Fruit fly (Drosophila melanogaster) whole organism: ENCODE measurements around the gene CG3847.

Experiments used
- CG8478 ChIP-seq: fragments of >200 bp; optimal IDR thresholded peaks from 2 replicates; lab custom pipeline; 2018; ENCODE audit warnings: inconsistent platforms
- Dll ChIP-seq: fragments of >200 bp; optimal IDR thresholded peaks from 2 replicates; lab custom pipeline; 2017
- EcR ChIP-seq, 2 experiments: fragments of >200 bp; optimal IDR thresholded peaks; 2 replicates each; lab custom pipeline; 2017; ENCODE audit warnings: missing biosample characterization in 2 of 2, missing genetic modification characterization in 2 of 2, missing genetic modification reagents in 2 of 2
- pan ChIP-seq: fragments of >200 bp; optimal IDR thresholded peaks from 2 replicates; lab custom pipeline; 2017
- psq ChIP-seq: fragments of >200 bp; optimal IDR thresholded peaks from 2 replicates; lab custom pipeline; 2017
- usp ChIP-seq: fragments of >200 bp; optimal IDR thresholded peaks from 2 replicates; lab custom pipeline; 2017; ENCODE audit warnings: missing biosample characterization, missing genetic modification characterization, mixed read lengths

- TF ChIP-seq psq (lab: Kevin White, UChicago) (no peak), usp (GFP tag; lab: Kevin White, UChicago) (no peak), CG8478 (no peak), pan (lab: Kevin White, UChicago) (no peak), Dll (no peak), EcR (GFP tag; optimal IDR thresholded peaks at IDR 0.05; lab: Kevin White, UChicago) (no peak)
These were observed 18.9 kb downstream of the CG3847 start, which contains the start of the genes swa and Marf for dm6 chrX:6365632-6366356.
